Worm (Caenorhabditis elegans) whole organism, young adult: Measurements from ENCODE around the gene M03F8.6.
A peak's percentile ranks its signal among the peaks of the same experiment; 100 is the strongest.

Source experiments
- B0019.2 ChIP-seq: fragments of 200-800 bp; sonication (Bioruptor generic); conservative IDR thresholded peaks from 2 replicates; pipeline ENCODE4 v1.3.6; 2022; ENCODE audit warnings: missing genetic modification reagents, missing genetic modification characterization, missing compliant biosample characterization
- B0035.1 ChIP-seq: sonication (generic microtip); optimal IDR thresholded peaks from 2 replicates; lab custom pipeline; 2016; ENCODE audit warnings: missing genetic modification characterization, mild to moderate bottlenecking, missing compliant biosample characterization, missing genotype, missing genetic modification reagents
- B0336.3 ChIP-seq: fragments of 200-800 bp; sonication (Bioruptor generic); IDR thresholded peaks from 2 replicates; pipeline ENCODE4 v1.3.6; 2022; ENCODE audit warnings: missing genetic modification characterization, missing compliant biosample characterization
- C17E4.6 ChIP-seq: fragments of 200-800 bp; sonication (Bioruptor generic); IDR thresholded peaks from 2 replicates; pipeline ENCODE4 v1.3.6; 2022; ENCODE audit warnings: missing genetic modification reagents, missing genetic modification characterization, missing compliant biosample characterization
- F22D6.2 ChIP-seq: sonication (generic microtip); optimal IDR thresholded peaks from 2 replicates; lab custom pipeline; 2016; ENCODE audit warnings: mild to moderate bottlenecking, missing genetic modification characterization, missing compliant biosample characterization
- F33H1.4 ChIP-seq: fragments of 200-800 bp; sonication (Bioruptor generic); IDR thresholded peaks from 2 replicates; pipeline ENCODE4 v1.3.6; 2022; ENCODE audit warnings: missing genetic modification reagents, missing genetic modification characterization, missing compliant biosample characterization
- F39B2.1 ChIP-seq: fragments of 200-800 bp; sonication (Bioruptor generic); IDR thresholded peaks from 2 replicates; pipeline ENCODE4 v1.3.6; 2022; ENCODE audit warnings: missing genetic modification reagents, missing genetic modification characterization, missing compliant biosample characterization
- F55B11.4 ChIP-seq: sonication (generic microtip); optimal IDR thresholded peaks from 2 replicates; lab custom pipeline; 2016; ENCODE audit warnings: missing compliant biosample characterization, missing genetic modification characterization, borderline replicate concordance; ENCODE audit not compliant: insufficient read depth
- F57A8.1 ChIP-seq: fragments of 200-800 bp; sonication (Bioruptor generic); optimal IDR thresholded peaks from 2 replicates; lab custom pipeline; 2018; ENCODE audit warnings: mild to moderate bottlenecking, missing genetic modification characterization, moderate library complexity, missing compliant biosample characterization
- K11D2.4 ChIP-seq: fragments of 200-800 bp; sonication (Bioruptor generic); IDR thresholded peaks from 2 replicates; pipeline ENCODE4 v1.3.6; 2022; ENCODE audit warnings: missing genetic modification reagents, missing genetic modification characterization, missing compliant biosample characterization
- T07F8.4 ChIP-seq: sonication (generic microtip); optimal IDR thresholded peaks from 2 replicates; lab custom pipeline; 2016; ENCODE audit warnings: mild to moderate bottlenecking, missing genetic modification characterization, moderate library complexity, missing compliant biosample characterization
- Y53F4B.3 ChIP-seq: fragments of 200-800 bp; sonication (Bioruptor generic); IDR thresholded peaks from 2 replicates; pipeline ENCODE4 v1.3.6; 2022; ENCODE audit warnings: missing genetic modification reagents, missing genetic modification characterization, missing compliant biosample characterization
- Y79H2A.3 ChIP-seq: fragments of 200-800 bp; sonication (Bioruptor generic); conservative IDR thresholded peaks from 2 replicates; pipeline ENCODE4 v1.3.6; 2022; ENCODE audit warnings: missing genetic modification reagents, missing genetic modification characterization, missing compliant biosample characterization
- akir-1 ChIP-seq: fragments of 200-800 bp; sonication (Bioruptor generic); optimal IDR thresholded peaks from 2 replicates; lab custom pipeline; 2018; ENCODE audit warnings: mild to moderate bottlenecking, missing genetic modification characterization, moderate library complexity, missing compliant biosample characterization
- aptf-2 ChIP-seq: fragments of 200-800 bp; sonication (Bioruptor generic); conservative IDR thresholded peaks from 2 replicates; pipeline ENCODE4 v1.3.6; 2022; ENCODE audit warnings: missing genetic modification reagents, missing genetic modification characterization, missing compliant biosample characterization
- athp-1 ChIP-seq: sonication (generic microtip); optimal IDR thresholded peaks from 2 replicates; lab custom pipeline; 2017; ENCODE audit warnings: mild to moderate bottlenecking, missing genetic modification characterization, missing compliant biosample characterization
- bed-1 ChIP-seq: fragments of 200-800 bp; sonication (Bioruptor generic); IDR thresholded peaks from 2 replicates; pipeline ENCODE4 v1.3.6; 2022; ENCODE audit warnings: missing genetic modification reagents, missing genetic modification characterization, missing compliant biosample characterization
- ccch-3 ChIP-seq: fragments of 200-800 bp; sonication (Bioruptor generic); optimal IDR thresholded peaks from 2 replicates; lab custom pipeline; 2018; ENCODE audit warnings: mild to moderate bottlenecking, missing genetic modification characterization, missing compliant biosample characterization
- cebp-1 ChIP-seq, 2 experiments: fragments of 200-800 bp in 1 of 2; sonication (Bioruptor generic) in 1 of 2; sonication (generic microtip) in 1 of 2; IDR thresholded peaks in 1 of 2; optimal IDR thresholded peaks in 1 of 2; 2 replicates each; pipeline versions ENCODE4 v1.3.6 to Lab custom; 2017 to 2022; ENCODE audit warnings: missing compliant biosample characterization in 2 of 2, missing genetic modification characterization in 2 of 2, mild to moderate bottlenecking in 1 of 2, missing genetic modification reagents in 1 of 2, moderate library complexity in 1 of 2
- ceh-27 ChIP-seq: fragments of 200-800 bp; sonication (Bioruptor generic); optimal IDR thresholded peaks from 2 replicates; lab custom pipeline; 2018; ENCODE audit warnings: mild to moderate bottlenecking, missing genetic modification characterization, moderate library complexity, missing compliant biosample characterization
- ceh-40 ChIP-seq: fragments of 200-800 bp; sonication (Bioruptor generic); IDR thresholded peaks from 2 replicates; pipeline ENCODE4 v1.3.6; 2022; ENCODE audit warnings: missing genetic modification characterization, missing compliant biosample characterization
- dpl-1 ChIP-seq: fragments of 150-350 bp; optimal IDR thresholded peaks from 2 replicates; lab custom pipeline; 2014; ENCODE audit warnings: missing biosample characterization, missing genetic modification reagents, missing genetic modification characterization
- efl-1 ChIP-seq: fragments of 150-350 bp; optimal IDR thresholded peaks from 2 replicates; lab custom pipeline; 2014; ENCODE audit warnings: missing biosample characterization, missing genetic modification reagents, missing genetic modification characterization
- him-1 ChIP-seq: sonication (generic microtip); optimal IDR thresholded peaks from 2 replicates; lab custom pipeline; 2016; ENCODE audit warnings: missing genotype, missing genetic modification reagents, missing genetic modification characterization, missing compliant biosample characterization
- hmg-1.2 ChIP-seq: fragments of 200-800 bp; sonication (Bioruptor generic); IDR thresholded peaks from 2 replicates; pipeline ENCODE4 v1.3.6; 2022; ENCODE audit warnings: missing genetic modification reagents, missing genetic modification characterization, missing compliant biosample characterization
- let-607 ChIP-seq, 2 experiments: fragments of 200-800 bp in 1 of 2; sonication (Bioruptor generic) in 1 of 2; sonication (generic microtip) in 1 of 2; optimal IDR thresholded peaks; 2 replicates each; lab custom pipeline; 2016 to 2018; ENCODE audit warnings: mild to moderate bottlenecking in 2 of 2, missing compliant biosample characterization in 2 of 2, missing genetic modification characterization in 2 of 2, moderate library complexity in 2 of 2, missing genotype in 1 of 2
- lin-35 ChIP-seq, 3 experiments: fragments of 150-350 bp in 2 of 3; sonication (generic microtip) in 1 of 3; optimal IDR thresholded peaks; 2 replicates each; lab custom pipeline; 2014 to 2018; ENCODE audit warnings: missing biosample characterization in 3 of 3, missing genetic modification characterization in 3 of 3, missing genetic modification reagents in 3 of 3
- lin-54 ChIP-seq: fragments of 200-800 bp; sonication (Bioruptor generic); optimal IDR thresholded peaks from 2 replicates; lab custom pipeline; 2018; ENCODE audit warnings: mild to moderate bottlenecking, missing genetic modification characterization, missing compliant biosample characterization
- madf-10 ChIP-seq: sonication (generic microtip); optimal IDR thresholded peaks from 2 replicates; lab custom pipeline; 2016; ENCODE audit warnings: mild to moderate bottlenecking, missing genetic modification characterization, missing compliant biosample characterization
- madf-8 ChIP-seq: fragments of 200-800 bp; sonication (Bioruptor generic); conservative IDR thresholded peaks from 2 replicates; pipeline ENCODE4 v1.3.6; 2022; ENCODE audit warnings: missing genetic modification reagents, missing genetic modification characterization, missing compliant biosample characterization
- mel-28 ChIP-seq: sonication (generic microtip); optimal IDR thresholded peaks from 2 replicates; lab custom pipeline; 2016; ENCODE audit warnings: borderline replicate concordance, mild to moderate bottlenecking, missing genetic modification characterization, missing compliant biosample characterization
- mes-4 ChIP-seq: sonication (generic microtip); optimal IDR thresholded peaks from 2 replicates; lab custom pipeline; 2016; ENCODE audit warnings: missing genotype, missing genetic modification characterization, missing compliant biosample characterization
- mxl-1 ChIP-seq: sonication (generic microtip); optimal IDR thresholded peaks from 2 replicates; lab custom pipeline; 2016; ENCODE audit warnings: missing genetic modification characterization, missing compliant biosample characterization
- nhr-120 ChIP-seq: fragments of 200-800 bp; sonication (Bioruptor generic); IDR thresholded peaks from 2 replicates; pipeline ENCODE4 v1.3.6; 2022; ENCODE audit warnings: missing genetic modification characterization, missing compliant biosample characterization
- nhr-27 ChIP-seq: fragments of 200-800 bp; sonication (Bioruptor generic); optimal IDR thresholded peaks from 2 replicates; lab custom pipeline; 2018; ENCODE audit warnings: mild to moderate bottlenecking, missing genetic modification characterization, moderate library complexity, missing compliant biosample characterization
- pbrm-1 ChIP-seq: fragments of 200-800 bp; sonication (Bioruptor generic); IDR thresholded peaks from 2 replicates; pipeline ENCODE4 v1.3.6; 2022; ENCODE audit warnings: missing genetic modification reagents, missing genetic modification characterization, missing compliant biosample characterization
- rec-8 ChIP-seq, 2 experiments: sonication (generic microtip); optimal IDR thresholded peaks; 2 replicates each; lab custom pipeline; 2016; ENCODE audit warnings: mild to moderate bottlenecking in 2 of 2, missing genetic modification characterization in 2 of 2, missing genetic modification reagents in 2 of 2, missing genotype in 2 of 2, missing biosample characterization in 1 of 2, missing compliant biosample characterization in 1 of 2, moderate library complexity in 1 of 2
- sea-2 ChIP-seq: fragments of 200-800 bp; sonication (Bioruptor generic); IDR thresholded peaks from 2 replicates; pipeline ENCODE4 v1.3.6; 2022; ENCODE audit warnings: missing genetic modification characterization, missing compliant biosample characterization
- snpc-3.4 ChIP-seq: sonication (generic microtip); optimal IDR thresholded peaks from 2 replicates; lab custom pipeline; 2017; ENCODE audit warnings: missing genetic modification characterization, mild to moderate bottlenecking, missing compliant biosample characterization, antibody characterized with exemption, moderate library complexity, missing genotype, missing genetic modification reagents
- snpc-4 ChIP-seq, 5 experiments: fragments of 150-350 bp in 1 of 5; sonication (generic microtip) in 4 of 5; optimal IDR thresholded peaks; 2 replicates each; lab custom pipeline; 2014 to 2018; ENCODE audit warnings: missing genetic modification characterization in 5 of 5, missing biosample characterization in 3 of 5, antibody characterized with exemption in 2 of 5, mild to moderate bottlenecking in 2 of 5, missing compliant biosample characterization in 2 of 5, missing genotype in 2 of 5, moderate library complexity in 2 of 5, missing genetic modification reagents in 1 of 5
- unc-130 ChIP-seq: sonication (generic microtip); optimal IDR thresholded peaks from 2 replicates; lab custom pipeline; 2016; ENCODE audit warnings: missing genetic modification reagents, missing genetic modification characterization, missing compliant biosample characterization
- unc-62 ChIP-seq: fragments of 150-350 bp; optimal IDR thresholded peaks from 2 replicates; lab custom pipeline; 2014; ENCODE audit warnings: missing biosample characterization, missing genetic modification reagents, missing genetic modification characterization
- xnd-1 ChIP-seq: sonication (generic microtip); optimal IDR thresholded peaks from 2 replicates; lab custom pipeline; 2016; ENCODE audit warnings: missing genotype, missing genetic modification reagents, missing genetic modification characterization, missing compliant biosample characterization
- zfh-2 ChIP-seq: fragments of 200-800 bp; sonication (Bioruptor generic); conservative IDR thresholded peaks from 2 replicates; pipeline ENCODE4 v1.3.6; 2022; ENCODE audit warnings: missing genetic modification reagents, missing genetic modification characterization, missing compliant biosample characterization
- zim-3 ChIP-seq: sonication (generic microtip); optimal IDR thresholded peaks from 2 replicates; lab custom pipeline; 2017; ENCODE audit warnings: mild to moderate bottlenecking, missing genetic modification characterization, moderate library complexity, missing compliant biosample characterization
- ztf-18 ChIP-seq: sonication (generic microtip); optimal IDR thresholded peaks from 2 replicates; lab custom pipeline; 2016; ENCODE audit warnings: missing genotype, mild to moderate bottlenecking, missing genetic modification characterization, missing compliant biosample characterization
- ztf-22 ChIP-seq: fragments of 200-800 bp; sonication (Bioruptor generic); optimal IDR thresholded peaks from 2 replicates; lab custom pipeline; 2018; ENCODE audit warnings: mild to moderate bottlenecking, missing genetic modification characterization, moderate library complexity, missing compliant biosample characterization

The M03F8.6 gene

DNA sequence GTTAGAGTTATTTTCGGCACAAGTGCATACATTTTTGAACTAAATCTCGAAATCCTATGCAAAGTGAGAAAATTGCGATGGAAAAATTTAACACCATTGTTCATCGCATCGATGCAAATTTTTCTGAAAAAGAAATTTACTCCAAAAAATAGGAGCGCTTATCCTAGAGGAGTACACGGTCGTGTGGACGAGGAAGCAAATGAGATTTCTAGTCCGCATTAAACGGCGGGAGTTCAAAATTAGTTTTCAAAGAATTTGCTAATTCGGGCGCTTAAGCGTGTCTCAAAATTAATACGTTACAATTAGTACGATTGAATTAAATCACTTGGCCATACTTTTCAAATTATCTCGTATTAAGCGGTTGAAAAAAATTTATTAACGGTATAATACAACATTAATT lies 36.9 kb downstream of the M03F8.6 start, which contains the start of gene lrpr-1 (continued):
- peak; percentile 48 to 90 for TF ChIP-seq rec-8 (tag; optimal IDR thresholded peaks at IDR 0.05; lab: Kevin White, UChicago)
- TF ChIP-seq Y53F4B.3 (GFP tag; lab: Robert Waterston, UW) = no peak
- TF ChIP-seq snpc-3.4 (tag; lab: Kevin White, UChicago) = peak; percentile 42
- peak; percentile 48 for TF ChIP-seq F22D6.2 (tag; lab: Kevin White, UChicago)
- TF ChIP-seq athp-1 (tag; lab: Kevin White, UChicago) = peak; percentile 39
- TF ChIP-seq F55B11.4 (tag; lab: Kevin White, UChicago) = no peak
- no peak for TF ChIP-seq bed-1 (GFP tag; lab: Robert Waterston, UW)
- no peak for TF ChIP-seq snpc-4 (GFP tag; optimal IDR thresholded peaks at IDR 0.05; lab: Kevin White, UChicago)
- peak in 1 of 4 experiments; percentile 18 for TF ChIP-seq snpc-4 (tag; optimal IDR thresholded peaks at IDR 0.05; lab: Kevin White, UChicago)
- TF ChIP-seq lin-54 (GFP tag; lab: Kevin White, UChicago) = peak; percentile 99
- TF ChIP-seq B0035.1 = peak; percentile 12
- no peak for TF ChIP-seq T07F8.4 (tag; lab: Kevin White, UChicago)
- 0 out of 2 replicates have a peak, but pooled peaks have one; percentile 44 for TF ChIP-seq pbrm-1
- TF ChIP-seq ceh-40 (GFP tag; lab: Robert Waterston, UW) = no peak
- no peak for TF ChIP-seq mes-4 (tag; lab: Kevin White, UChicago)
- peak; percentile 70; the same call in 1 of the 2 replicates for TF ChIP-seq F33H1.4 (GFP tag; lab: Robert Waterston, UW)
- peak; percentile 95 for TF ChIP-seq unc-130 (GFP tag; lab: Kevin White, UChicago)
- TF ChIP-seq let-607 (tag; optimal IDR thresholded peaks at IDR 0.05; lab: Kevin White, UChicago) = no peak
- no peak for TF ChIP-seq B0019.2 (GFP tag; lab: Robert Waterston, UW)
- TF ChIP-seq dpl-1 (GFP tag; lab: Kevin White, UChicago) = peak; percentile 81
- no peak for TF ChIP-seq F57A8.1 (GFP tag; lab: Kevin White, UChicago)
- peak; percentile 62 for TF ChIP-seq him-1 (tag; lab: Kevin White, UChicago)
- peak; percentile 79 for TF ChIP-seq aptf-2 (GFP tag; lab: Robert Waterston, UW)
- TF ChIP-seq unc-62 (GFP tag; lab: Kevin White, UChicago) = no peak
- peak; percentile 65 for TF ChIP-seq xnd-1 (tag; lab: Kevin White, UChicago)
- peak; percentile 51 for TF ChIP-seq mel-28 (tag; lab: Kevin White, UChicago)
- no peak for TF ChIP-seq ztf-22 (GFP tag; lab: Kevin White, UChicago)
- no peak for TF ChIP-seq C17E4.6 (GFP tag; lab: Robert Waterston, UW)
- TF ChIP-seq F39B2.1 (GFP tag; lab: Robert Waterston, UW) = no peak
- TF ChIP-seq sea-2 = 0 out of 2 replicates have a peak, but pooled peaks have one; percentile 34
- no peak for TF ChIP-seq nhr-27 (tag; lab: Kevin White, UChicago)
- no peak for TF ChIP-seq akir-1 (GFP tag; lab: Kevin White, UChicago)
- TF ChIP-seq efl-1 (GFP tag; lab: Kevin White, UChicago) = peak; percentile 79
- peak; percentile 65 to 95 (median 67) for TF ChIP-seq lin-35 (GFP tag; optimal IDR thresholded peaks at IDR 0.05; lab: Kevin White, UChicago)
- TF ChIP-seq nhr-120 (GFP tag; lab: Robert Waterston, UW) = no peak
- TF ChIP-seq madf-10 = peak; percentile 65
- TF ChIP-seq mxl-1 (tag; lab: Kevin White, UChicago) = no peak
- TF ChIP-seq zim-3 (tag; lab: Kevin White, UChicago) = peak; percentile 87
- no peak for TF ChIP-seq cebp-1 (GFP tag; IDR thresholded peaks at IDR 0.05; lab: Robert Waterston, UW)
- no peak for TF ChIP-seq cebp-1 (tag; optimal IDR thresholded peaks at IDR 0.05; lab: Kevin White, UChicago)
- no peak for TF ChIP-seq zfh-2 (GFP tag; lab: Robert Waterston, UW)
- peak; percentile 78 for TF ChIP-seq K11D2.4 (GFP tag; lab: Robert Waterston, UW)
- no peak for TF ChIP-seq B0336.3 (GFP tag; lab: Robert Waterston, UW)
- TF ChIP-seq ztf-18 = peak; percentile 28
- peak; percentile 73 for TF ChIP-seq ccch-3 (GFP tag; lab: Kevin White, UChicago)
- TF ChIP-seq hmg-1.2 (GFP tag; lab: Robert Waterston, UW) = no peak; the same call in 1 of the 2 replicates
- TF ChIP-seq madf-8 (GFP tag; lab: Robert Waterston, UW) = peak; percentile 74
- no peak for TF ChIP-seq Y79H2A.3 (GFP tag; lab: Robert Waterston, UW)
- TF ChIP-seq ceh-27 (GFP tag; lab: Kevin White, UChicago) = peak; percentile 89
